Fruit fly (Drosophila melanogaster) whole organism, adult: ENCODE data around the gene CG4592.
A peak's percentile ranks its signal among the peaks of the same experiment; 100 is the strongest.

Source experiments
- CG11617 ChIP-seq: fragments of 200-800 bp; sonication (Bioruptor generic); optimal IDR thresholded peaks from 2 replicates; lab custom pipeline; 2017; ENCODE audit warnings: mild to moderate bottlenecking, missing biosample characterization, missing genetic modification reagents, missing genetic modification characterization
- CG12768 ChIP-seq: fragments of 200-800 bp; sonication (Bioruptor generic); optimal IDR thresholded peaks from 2 replicates; lab custom pipeline; 2017; ENCODE audit warnings: missing biosample characterization, missing genetic modification characterization, mild to moderate bottlenecking, moderate library complexity, missing genetic modification reagents
- CG14711 ChIP-seq: fragments of 200-800 bp; sonication (Bioruptor generic); optimal IDR thresholded peaks from 2 replicates; lab custom pipeline; 2018; ENCODE audit warnings: missing biosample characterization, mild to moderate bottlenecking, missing genetic modification characterization, moderate library complexity
- CG1620 ChIP-seq: fragments of 200-800 bp; sonication (Bioruptor generic); optimal IDR thresholded peaks from 2 replicates; lab custom pipeline; 2016; ENCODE audit warnings: missing biosample characterization, missing genetic modification characterization
- CG33017 ChIP-seq: fragments of 200-800 bp; sonication (Bioruptor generic); optimal IDR thresholded peaks from 2 replicates; lab custom pipeline; 2018; ENCODE audit warnings: missing biosample characterization, mild to moderate bottlenecking, missing genetic modification characterization, moderate library complexity
- CG5204 ChIP-seq: fragments of 200-800 bp; sonication (Bioruptor generic); optimal IDR thresholded peaks from 2 replicates; lab custom pipeline; 2016; ENCODE audit warnings: missing biosample characterization, missing genetic modification characterization
- CG7045 ChIP-seq: fragments of 200-800 bp; sonication (Bioruptor generic); optimal IDR thresholded peaks from 2 replicates; lab custom pipeline; 2017; ENCODE audit warnings: missing biosample characterization, mild to moderate bottlenecking, missing genetic modification characterization
- CG7101 ChIP-seq: fragments of 200-800 bp; sonication (Bioruptor generic); optimal IDR thresholded peaks from 2 replicates; lab custom pipeline; 2018; ENCODE audit warnings: missing biosample characterization, mild to moderate bottlenecking, missing genetic modification characterization, moderate library complexity
- Clk ChIP-seq: fragments of 200-800 bp; sonication (Bioruptor generic); optimal IDR thresholded peaks from 2 replicates; lab custom pipeline; 2017; ENCODE audit warnings: missing biosample characterization, missing genetic modification characterization
- Crg-1 ChIP-seq: fragments of 200-800 bp; sonication (Bioruptor generic); optimal IDR thresholded peaks from 2 replicates; lab custom pipeline; 2016; ENCODE audit warnings: missing biosample characterization, missing genetic modification characterization
- Hr96 ChIP-seq: fragments of 200-800 bp; sonication (Bioruptor generic); optimal IDR thresholded peaks from 2 replicates; lab custom pipeline; 2016; ENCODE audit warnings: missing biosample characterization, missing genetic modification characterization
- Mnt ChIP-seq: fragments of 200-800 bp; sonication (Bioruptor generic); optimal IDR thresholded peaks from 2 replicates; lab custom pipeline; 2016; ENCODE audit warnings: missing biosample characterization, mild to moderate bottlenecking, missing genetic modification characterization
- bab1 ChIP-seq: fragments of 200-800 bp; sonication (Bioruptor generic); optimal IDR thresholded peaks from 3 replicates; lab custom pipeline; 2019; ENCODE audit warnings: missing biosample characterization, mild to moderate bottlenecking, missing genetic modification characterization, moderate library complexity
- cic ChIP-seq: fragments of 200-800 bp; sonication (Bioruptor generic); optimal IDR thresholded peaks from 2 replicates; lab custom pipeline; 2017; ENCODE audit warnings: missing biosample characterization, mild to moderate bottlenecking, missing genetic modification characterization, moderate library complexity
- cnc ChIP-seq, 2 experiments: fragments of >200 bp; optimal IDR thresholded peaks; 2 replicates each; lab custom pipeline; 2017
- kay ChIP-seq: fragments of 200-800 bp; sonication (Bioruptor generic); peaks from one replicate; lab custom pipeline; 2016; ENCODE audit warnings: missing biosample characterization, missing genetic modification characterization, borderline replicate concordance
- ovo ChIP-seq: fragments of 200-800 bp; sonication (Bioruptor generic); optimal IDR thresholded peaks from 2 replicates; lab custom pipeline; 2016; ENCODE audit warnings: missing biosample characterization, missing genetic modification characterization
- pad ChIP-seq: fragments of 200-800 bp; sonication (Bioruptor generic); optimal IDR thresholded peaks from 3 replicates; lab custom pipeline; 2017; ENCODE audit warnings: missing biosample characterization, missing genetic modification characterization, mild to moderate bottlenecking, moderate library complexity, missing genetic modification reagents
- tj ChIP-seq: fragments of 200-800 bp; sonication (Bioruptor generic); optimal IDR thresholded peaks from 3 replicates; lab custom pipeline; 2017; ENCODE audit warnings: missing biosample characterization, mild to moderate bottlenecking, missing genetic modification characterization, moderate library complexity
- toe ChIP-seq: fragments of 200-800 bp; sonication (Bioruptor generic); optimal IDR thresholded peaks from 2 replicates; lab custom pipeline; 2016; ENCODE audit warnings: missing biosample characterization, missing genetic modification characterization

The CG4592 gene

dm6 chr2L:9963603-9964042 lies 42.2 kb downstream of the CG4592 start, which contains the start of gene CG5850:
Gene CG5850, minus strand, starts transcription at chr2L:9963949.
- TF ChIP-seq kay (GFP tag; lab: Kevin White, UChicago) (no peak), cic (GFP tag; lab: Kevin White, UChicago) (no peak), tj (GFP tag; lab: Kevin White, UChicago) (no peak), CG7101 (tag; lab: Kevin White, UChicago) (peak; percentile 47), CG7045 (GFP tag; lab: Kevin White, UChicago) (no peak), Mnt (peak; percentile 15), Clk (GFP tag; lab: Kevin White, UChicago) (no peak), CG14711 (tag; lab: Kevin White, UChicago) (peak; percentile 16), CG5204 (GFP tag; lab: Kevin White, UChicago) (no peak), CG11617 (GFP tag; lab: Kevin White, UChicago) (peak; percentile 22), cnc (optimal IDR thresholded peaks at IDR 0.05; lab: Kevin White, UChicago) (no peak), CG1620 (GFP tag; lab: Kevin White, UChicago) (no peak), CG33017 (no peak), ovo (GFP tag; lab: Kevin White, UChicago) (no peak), Hr96 (GFP tag; lab: Kevin White, UChicago) (no peak), bab1 (GFP tag; lab: Kevin White, UChicago) (peak; percentile 71), toe (no peak), Crg-1 (GFP tag; lab: Kevin White, UChicago) (no peak)

- peak; percentile 94 for TF ChIP-seq CG12768 (GFP tag; lab: Kevin White, UChicago)
- TF ChIP-seq cnc (optimal IDR thresholded peaks at IDR 0.05; lab: Kevin White, UChicago) = no peak
- TF ChIP-seq bab1 (GFP tag; lab: Kevin White, UChicago) = peak; percentile 94
- TF ChIP-seq Crg-1 (GFP tag; lab: Kevin White, UChicago) = peak; percentile 89
- peak; percentile 99 for TF ChIP-seq CG14711 (tag; lab: Kevin White, UChicago)
- peak; percentile 80 for TF ChIP-seq cic (GFP tag; lab: Kevin White, UChicago)
- peak; percentile 96 for TF ChIP-seq Mnt
- TF ChIP-seq ovo (GFP tag; lab: Kevin White, UChicago) = peak; percentile 92
- TF ChIP-seq CG33017 = peak; percentile 91
- peak; percentile 79 for TF ChIP-seq tj (GFP tag; lab: Kevin White, UChicago)
- peak; percentile 84 for TF ChIP-seq CG1620 (GFP tag; lab: Kevin White, UChicago)
- TF ChIP-seq Clk (GFP tag; lab: Kevin White, UChicago) = peak; percentile 76
- peak; percentile 82 for TF ChIP-seq pad (GFP tag; lab: Kevin White, UChicago)
- peak; percentile 93 for TF ChIP-seq CG7045 (GFP tag; lab: Kevin White, UChicago)
- TF ChIP-seq CG7101 (tag; lab: Kevin White, UChicago) = peak; percentile 95
- no peak for TF ChIP-seq kay (GFP tag; lab: Kevin White, UChicago)
- peak; percentile 97 for TF ChIP-seq CG11617 (GFP tag; lab: Kevin White, UChicago)
- peak; percentile 96 for TF ChIP-seq Hr96 (GFP tag; lab: Kevin White, UChicago)
- peak; percentile 92 for TF ChIP-seq toe
- TF ChIP-seq CG5204 (GFP tag; lab: Kevin White, UChicago) = no peak
These were observed 45.7 kb downstream of the CG4592 start, which contains the start of the genes Dref and RpL13 for dm6 chr2L:9966983-9967737. Gene Dref, minus strand, starts transcription at chr2L:9967229. Gene RpL13, plus strand, starts transcription at chr2L:9967313.

dm6 chr2L:9968201-9968727 lies 46.8 kb downstream of the CG4592 start:
- TF ChIP-seq toe (no peak), Crg-1 (GFP tag; lab: Kevin White, UChicago) (no peak), kay (GFP tag; lab: Kevin White, UChicago) (no peak), Mnt (no peak), bab1 (GFP tag; lab: Kevin White, UChicago) (no peak), Hr96 (GFP tag; lab: Kevin White, UChicago) (no peak), pad (GFP tag; lab: Kevin White, UChicago) (no peak), ovo (GFP tag; lab: Kevin White, UChicago) (no peak), CG1620 (GFP tag; lab: Kevin White, UChicago) (no peak), CG7045 (GFP tag; lab: Kevin White, UChicago) (no peak), tj (GFP tag; lab: Kevin White, UChicago) (no peak), cic (GFP tag; lab: Kevin White, UChicago) (no peak), CG5204 (GFP tag; lab: Kevin White, UChicago) (no peak), CG7101 (tag; lab: Kevin White, UChicago) (no peak), cnc (optimal IDR thresholded peaks at IDR 0.05; lab: Kevin White, UChicago) (no peak), CG14711 (tag; lab: Kevin White, UChicago) (no peak), CG12768 (GFP tag; lab: Kevin White, UChicago) (no peak), Clk (GFP tag; lab: Kevin White, UChicago) (no peak), CG11617 (GFP tag; lab: Kevin White, UChicago) (no peak)
